Fruit fly (Drosophila melanogaster): ENCODE measurements around the gene Axud1.

Axud1 gene

DNA sequence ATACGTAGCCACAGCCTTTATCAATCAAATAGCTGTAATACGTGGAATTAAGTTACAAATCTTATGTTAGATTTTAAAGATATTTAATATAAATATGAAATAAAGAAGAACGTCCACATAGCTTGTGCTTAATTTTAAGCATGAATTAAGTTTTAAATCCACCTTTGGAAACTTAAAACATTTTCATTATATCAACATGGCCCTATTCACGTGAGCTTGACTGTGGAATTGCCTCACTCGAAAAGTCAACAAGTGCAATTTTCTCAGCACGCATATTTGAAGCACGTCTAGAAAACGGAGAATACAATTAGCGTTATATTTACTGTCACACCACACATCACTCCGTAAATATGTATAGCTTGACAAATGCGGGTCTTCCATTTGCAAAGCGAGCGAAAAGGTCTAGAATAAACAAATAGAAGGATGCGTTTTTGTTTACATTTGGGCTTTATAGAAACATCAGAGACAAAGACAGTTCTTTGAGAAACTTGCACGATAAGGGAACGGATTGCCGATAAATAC lies 1.5 kb upstream of the Axud1 start (continued):
- peak; percentile 90 for TF ChIP-seq NfI (GFP tag; optimal IDR thresholded peaks at IDR 0.05)
- peak; percentile 29 for TF ChIP-seq pfk (GFP tag; optimal IDR thresholded peaks at IDR 0.05)
- peak; percentile 52 to 94 for TF ChIP-seq Hr51 (GFP tag; optimal IDR thresholded peaks at IDR 0.05)
- TF ChIP-seq inv (GFP tag; IDR thresholded peaks at IDR 0.05; ENCODE audit: partially characterized antibody): no peak
- peak; percentile 91 for TF ChIP-seq seq (GFP tag; IDR thresholded peaks at IDR 0.05)
- TF ChIP-seq CG2678 (tag; optimal IDR thresholded peaks at IDR 0.05): peak; percentile 95
- peak; percentile 93 for TF ChIP-seq CG18262 (tag; optimal IDR thresholded peaks at IDR 0.05)
- TF ChIP-seq CG15011 (GFP tag; optimal IDR thresholded peaks at IDR 0.05): peak; percentile 84
- TF ChIP-seq CG7786 (GFP tag; optimal IDR thresholded peaks at IDR 0.05): no peak
- TF ChIP-seq pan (optimal IDR thresholded peaks at IDR 0.05): no peak
- peak in 1 of 2 experiments; percentile 89 for TF ChIP-seq pan (GFP tag; optimal IDR thresholded peaks at IDR 0.05 in 1 of 2, IDR thresholded peaks at IDR 0.05 in 1 of 2)
- peak; percentile 13; the same call in 1 of the 2 replicates for TF ChIP-seq CG8765 (GFP tag; IDR thresholded peaks at IDR 0.05)
- TF ChIP-seq NFAT (GFP tag; IDR thresholded peaks at IDR 0.05): peak; percentile 64
- peak; percentile 77 for TF ChIP-seq org-1 (GFP tag; optimal IDR thresholded peaks at IDR 0.05)
- TF ChIP-seq CG6683 (GFP tag; optimal IDR thresholded peaks at IDR 0.05): peak; percentile 80
- peak; percentile 85 for TF ChIP-seq sob (GFP tag; IDR thresholded peaks at IDR 0.05)
- TF ChIP-seq Vsx1 (GFP tag; optimal IDR thresholded peaks at IDR 0.05): peak; percentile 80
- TF ChIP-seq cato (GFP tag; optimal IDR thresholded peaks at IDR 0.05; ENCODE audit: borderline replicate concordance): peak; percentile 43
- peak; percentile 93 for TF ChIP-seq CG15269 (tag; optimal IDR thresholded peaks at IDR 0.05)
- TF ChIP-seq CG5953 (GFP tag; IDR thresholded peaks at IDR 0.05): 0 out of 2 replicates have a peak, but pooled peaks have one; percentile 49
- TF ChIP-seq Abd-B (GFP tag; optimal IDR thresholded peaks at IDR 0.05): peak; percentile 79
- peak; percentile 64; the same call in 2 of the 4 replicates for TF ChIP-seq Gug (GFP tag; IDR thresholded peaks at IDR 0.05)
- TF ChIP-seq CG11456 (GFP tag; IDR thresholded peaks at IDR 0.05): peak; percentile 76; the same call in 2 of the 3 replicates
- no peak for TF ChIP-seq h (optimal IDR thresholded peaks at IDR 0.05)
- TF ChIP-seq CG3847 (GFP tag; IDR thresholded peaks at IDR 0.05): peak; percentile 81
- no peak for TF ChIP-seq usp (GFP tag; optimal IDR thresholded peaks at IDR 0.05)
- no peak for TF ChIP-seq aop (GFP tag; IDR thresholded peaks at IDR 0.05)
- peak; percentile 92 for TF ChIP-seq PHDP (tag; optimal IDR thresholded peaks at IDR 0.05)
- peak; percentile 47 for TF ChIP-seq CG3995 (GFP tag; optimal IDR thresholded peaks at IDR 0.05)
- no peak for TF ChIP-seq CG14860 (GFP tag; IDR thresholded peaks at IDR 0.05; ENCODE audit: partially characterized antibody)
- TF ChIP-seq gt (GFP tag; IDR thresholded peaks at IDR 0.05): no peak; the same call in 1 of the 2 replicates
- TF ChIP-seq CG15601 (tag; optimal IDR thresholded peaks at IDR 0.05): peak; percentile 92
- TF ChIP-seq BEAF-32 (GFP tag; optimal IDR thresholded peaks at IDR 0.05): no peak
- peak; percentile 82 for TF ChIP-seq CG14441 (GFP tag; IDR thresholded peaks at IDR 0.05)
- TF ChIP-seq dmrt99B (tag; optimal IDR thresholded peaks at IDR 0.05): peak; percentile 95
- peak; percentile 60 for TF ChIP-seq Hsf (GFP tag; optimal IDR thresholded peaks at IDR 0.05)
- TF ChIP-seq CG7357 (GFP tag; IDR thresholded peaks at IDR 0.05): peak; percentile 74; the same call in 2 of the 3 replicates
- TF ChIP-seq CG30403 (GFP tag; optimal IDR thresholded peaks at IDR 0.05): peak; percentile 82
- no peak for TF ChIP-seq Lpt (GFP tag; optimal IDR thresholded peaks at IDR 0.05)
- TF ChIP-seq BtbVII (GFP tag; optimal IDR thresholded peaks at IDR 0.05): peak; percentile 92
- peak; percentile 45 for TF ChIP-seq CG13624 (GFP tag; optimal IDR thresholded peaks at IDR 0.05)
- peak; percentile 94 for TF ChIP-seq grau (tag; optimal IDR thresholded peaks at IDR 0.05)
- TF ChIP-seq CG2120 (GFP tag; optimal IDR thresholded peaks at IDR 0.05): peak; percentile 58
- peak; percentile 89 for TF ChIP-seq CG12219 (GFP tag; optimal IDR thresholded peaks at IDR 0.05)
- peak; percentile 93 for TF ChIP-seq CG17829 (tag; optimal IDR thresholded peaks at IDR 0.05)
- TF ChIP-seq Ets97D (GFP tag; optimal IDR thresholded peaks at IDR 0.05): peak; percentile 48
- TF ChIP-seq pita (GFP tag; optimal IDR thresholded peaks at IDR 0.05): no peak
- peak; percentile 90 for TF ChIP-seq D19A (tag; optimal IDR thresholded peaks at IDR 0.05)
- peak; percentile 83; the same call in 2 of the 3 replicates for TF ChIP-seq CG3726 (GFP tag; IDR thresholded peaks at IDR 0.05)
- peak; percentile 84 for TF ChIP-seq CG14050 (GFP tag; IDR thresholded peaks at IDR 0.05)
- TF ChIP-seq CG14014 (GFP tag; IDR thresholded peaks at IDR 0.05): peak; percentile 90

Measured in whole organism, embryonic.